Fruit fly (Drosophila melanogaster): ENCODE measurements around the gene Aduk.

DNA sequence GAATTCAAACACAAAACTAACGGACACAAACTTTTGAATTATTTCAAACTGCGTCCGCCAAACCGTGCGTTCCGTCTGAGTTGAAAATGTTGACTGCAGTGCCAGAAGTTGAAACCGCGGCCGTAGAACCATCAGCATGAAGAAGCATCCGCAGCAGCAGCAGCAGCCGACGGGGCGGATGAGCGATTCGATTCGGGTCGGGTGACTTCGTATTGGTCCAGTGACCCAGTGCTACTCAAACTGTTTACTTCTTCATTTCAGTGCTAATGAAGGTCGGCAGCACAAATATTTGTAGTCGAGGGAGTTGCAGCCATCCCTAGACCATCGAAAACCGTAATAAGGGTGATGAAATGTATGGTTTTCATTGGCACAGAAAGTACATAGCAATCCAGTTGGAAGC is 6.1 kb downstream of the Aduk start, which contains the start of gene CG8861:
- TF ChIP-seq psq (optimal IDR thresholded peaks at IDR 0.05) (no peak), pan (optimal IDR thresholded peaks at IDR 0.05) (no peak), EcR (GFP tag; optimal IDR thresholded peaks at IDR 0.05) (no peak), Dll (optimal IDR thresholded peaks at IDR 0.05) (no peak), CG8478 (optimal IDR thresholded peaks at IDR 0.05) (no peak), usp (GFP tag; optimal IDR thresholded peaks at IDR 0.05) (no peak)
